Fruit fly (Drosophila melanogaster) whole organism, adult: Measurements from ENCODE around the gene stac.

Experiments
- Crg-1 ChIP-seq: fragments of 200-800 bp; sonication (Bioruptor generic); optimal IDR thresholded peaks from 2 replicates; lab custom pipeline; 2016; ENCODE audit warnings: missing biosample characterization, missing genetic modification characterization
- toe ChIP-seq: fragments of 200-800 bp; sonication (Bioruptor generic); optimal IDR thresholded peaks from 2 replicates; lab custom pipeline; 2016; ENCODE audit warnings: missing biosample characterization, missing genetic modification characterization

- TF ChIP-seq Crg-1 (GFP tag; lab: Kevin White, UChicago) (peak; percentile 80), toe (no peak)
These were observed 31.1 kb upstream of the stac start, which contains the start of the genes EMC6 and Hr96 for dm6 chr3R:25024895-25025557.
